Fruit fly (Drosophila melanogaster) whole organism, embryonic: Measurements from ENCODE around the gene PIG-Wb.

Experiments
- Ada2b ChIP-seq: fragments of 200-800 bp; sonication (Bioruptor generic); IDR thresholded peaks from 2 replicates; pipeline ENCODE4 v1.3.6; 2022; ENCODE audit warnings: missing biosample characterization, missing genetic modification characterization
- Bteb2 ChIP-seq: fragments of 200-800 bp; sonication (Bioruptor generic); optimal IDR thresholded peaks from 2 replicates; lab custom pipeline; 2016; ENCODE audit warnings: missing biosample characterization, missing genetic modification characterization
- CG11456 ChIP-seq: fragments of 200-800 bp; sonication (Bioruptor generic); IDR thresholded peaks from 3 replicates; pipeline ENCODE4 v1.3.6; 2022; ENCODE audit warnings: missing biosample characterization, missing genetic modification characterization
- CG12391 ChIP-seq: fragments of 200-800 bp; sonication (Bioruptor generic); optimal IDR thresholded peaks from 3 replicates; lab custom pipeline; 2018; ENCODE audit warnings: missing biosample characterization, mild to moderate bottlenecking, missing genetic modification characterization, moderate library complexity
- CG15269 ChIP-seq: fragments of 200-800 bp; sonication (Bioruptor generic); optimal IDR thresholded peaks from 2 replicates; lab custom pipeline; 2018; ENCODE audit warnings: missing biosample characterization, mild to moderate bottlenecking, missing genetic modification characterization, moderate library complexity
- CG17328 ChIP-seq: fragments of 200-800 bp; sonication (Bioruptor generic); IDR thresholded peaks from 2 replicates; pipeline ENCODE4 v1.3.6; 2022; ENCODE audit warnings: missing biosample characterization, missing genetic modification characterization
- CG17829 ChIP-seq: fragments of 200-800 bp; optimal IDR thresholded peaks from 2 replicates; lab custom pipeline; 2019; ENCODE audit warnings: missing biosample characterization, mild to moderate bottlenecking, missing genetic modification characterization, moderate library complexity
- CG1832 ChIP-seq: fragments of 200-800 bp; sonication (Bioruptor generic); optimal IDR thresholded peaks from 2 replicates; lab custom pipeline; 2017; ENCODE audit warnings: missing biosample characterization, mild to moderate bottlenecking, missing genetic modification characterization, inconsistent platforms
- CG2712 ChIP-seq: fragments of 200-800 bp; optimal IDR thresholded peaks from 3 replicates; lab custom pipeline; 2019; ENCODE audit warnings: missing biosample characterization, mild to moderate bottlenecking, missing genetic modification characterization, moderate library complexity
- CG3407 ChIP-seq: fragments of 200-800 bp; sonication (Bioruptor generic); optimal IDR thresholded peaks from 2 replicates; lab custom pipeline; 2018; ENCODE audit warnings: missing biosample characterization, mild to moderate bottlenecking, missing genetic modification characterization
- CG34376 ChIP-seq: fragments of 200-800 bp; sonication (Bioruptor generic); optimal IDR thresholded peaks from 2 replicates; lab custom pipeline; 2018; ENCODE audit warnings: missing biosample characterization, mild to moderate bottlenecking, missing genetic modification characterization
- CG4282 ChIP-seq: fragments of 200-800 bp; sonication (Bioruptor generic); optimal IDR thresholded peaks from 2 replicates; lab custom pipeline; 2016; ENCODE audit warnings: missing biosample characterization, missing genetic modification characterization
- CG4360 ChIP-seq: fragments of 200-800 bp; sonication (Bioruptor generic); IDR thresholded peaks from 2 replicates; pipeline ENCODE4 v1.3.6; 2022; ENCODE audit warnings: missing biosample characterization, missing genetic modification characterization
- CG4424 ChIP-seq: fragments of 200-800 bp; sonication (Bioruptor generic); optimal IDR thresholded peaks from 3 replicates; lab custom pipeline; 2016; ENCODE audit warnings: missing biosample characterization, missing genetic modification characterization
- CG4730 ChIP-seq: fragments of 200-800 bp; sonication (Bioruptor generic); IDR thresholded peaks from 2 replicates; pipeline ENCODE4 v1.3.6; 2022; ENCODE audit warnings: missing biosample characterization, missing genetic modification characterization
- CG5245 ChIP-seq: fragments of 200-800 bp; sonication (Bioruptor generic); optimal IDR thresholded peaks from 3 replicates; lab custom pipeline; 2016; ENCODE audit warnings: missing biosample characterization, missing genetic modification characterization
- CG6654 ChIP-seq: fragments of 200-800 bp; sonication (Bioruptor generic); optimal IDR thresholded peaks from 2 replicates; lab custom pipeline; 2017; ENCODE audit warnings: missing biosample characterization, mild to moderate bottlenecking, missing genetic modification characterization
- CG6813 ChIP-seq: fragments of 200-800 bp; sonication (Bioruptor generic); optimal IDR thresholded peaks from 2 replicates; lab custom pipeline; 2017; ENCODE audit warnings: missing biosample characterization, missing genetic modification characterization, mild to moderate bottlenecking, moderate library complexity, missing genetic modification reagents
- CG7357 ChIP-seq: fragments of 200-800 bp; sonication (Bioruptor generic); IDR thresholded peaks from 3 replicates; pipeline ENCODE4 v1.3.6; 2022; ENCODE audit warnings: missing biosample characterization, missing genetic modification characterization
- CG8089 ChIP-seq: fragments of 200-800 bp; sonication (Bioruptor generic); optimal IDR thresholded peaks from 3 replicates; lab custom pipeline; 2016; ENCODE audit warnings: missing biosample characterization, missing genetic modification characterization
- CG8478 ChIP-seq: fragments of >200 bp; optimal IDR thresholded peaks from 2 replicates; lab custom pipeline; 2018
- CG8765 ChIP-seq: fragments of 200-800 bp; sonication (Bioruptor generic); IDR thresholded peaks from 2 replicates; pipeline ENCODE4 v1.3.6; 2022; ENCODE audit warnings: missing biosample characterization, missing genetic modification characterization
- CTCF ChIP-seq: fragments of 200-800 bp; sonication (Bioruptor generic); optimal IDR thresholded peaks from 2 replicates; lab custom pipeline; 2017; ENCODE audit warnings: missing biosample characterization, mild to moderate bottlenecking, missing genetic modification characterization, moderate library complexity
- Dad ChIP-seq: fragments of 200-800 bp; sonication (Bioruptor generic); optimal IDR thresholded peaks from 3 replicates; lab custom pipeline; 2016; ENCODE audit warnings: missing biosample characterization, missing genetic modification characterization
- ERR ChIP-seq: fragments of 200-800 bp; sonication (Bioruptor generic); optimal IDR thresholded peaks from 2 replicates; lab custom pipeline; 2016; ENCODE audit warnings: missing biosample characterization, missing genetic modification characterization
- Eip74EF ChIP-seq, 2 experiments: fragments of 200-800 bp in 1 of 2; fragments of >200 bp in 1 of 2; sonication (Bioruptor generic) in 1 of 2; optimal IDR thresholded peaks; 2 replicates each; lab custom pipeline; 2017 to 2019; ENCODE audit warnings: missing biosample characterization in 2 of 2, missing genetic modification characterization in 2 of 2, mild to moderate bottlenecking in 1 of 2, moderate library complexity in 1 of 2
- HHEX ChIP-seq: fragments of 200-800 bp; sonication (Bioruptor generic); optimal IDR thresholded peaks from 3 replicates; lab custom pipeline; 2017; ENCODE audit warnings: missing biosample characterization, mild to moderate bottlenecking, missing genetic modification characterization, missing genetic modification reagents
- Jarid2 ChIP-seq: fragments of 200-800 bp; sonication (Bioruptor generic); optimal IDR thresholded peaks from 3 replicates; lab custom pipeline; 2017; ENCODE audit warnings: mild to moderate bottlenecking, missing biosample characterization, missing genetic modification reagents, missing genetic modification characterization
- Meics ChIP-seq: fragments of 200-800 bp; sonication (Bioruptor generic); optimal IDR thresholded peaks from 2 replicates; lab custom pipeline; 2017; ENCODE audit warnings: missing biosample characterization, mild to moderate bottlenecking, missing genetic modification characterization
- Oaz ChIP-seq: fragments of 200-800 bp; sonication (Bioruptor generic); IDR thresholded peaks from 2 replicates; pipeline ENCODE4 v1.3.6; 2022; ENCODE audit warnings: missing biosample characterization, missing genetic modification characterization
- Opbp ChIP-seq: fragments of 200-800 bp; sonication (Bioruptor generic); IDR thresholded peaks from 3 replicates; pipeline ENCODE4 v1.3.6; 2022; ENCODE audit warnings: missing biosample characterization, missing genetic modification characterization; ENCODE audit not compliant: partially characterized antibody
- Ptx1 ChIP-seq: fragments of 200-800 bp; sonication (Bioruptor generic); IDR thresholded peaks from 2 replicates; pipeline ENCODE4 v1.3.6; 2022; ENCODE audit warnings: missing biosample characterization, missing genetic modification characterization
- Six4 ChIP-seq: fragments of 200-800 bp; sonication (Bioruptor generic); optimal IDR thresholded peaks from 2 replicates; lab custom pipeline; 2016; ENCODE audit warnings: missing biosample characterization, missing genetic modification characterization
- TFAM ChIP-seq: fragments of 200-800 bp; sonication (Bioruptor generic); optimal IDR thresholded peaks from 2 replicates; lab custom pipeline; 2017; ENCODE audit warnings: missing biosample characterization, missing genetic modification characterization, inconsistent platforms
- Xrp1 ChIP-seq: fragments of 200-800 bp; sonication (Bioruptor generic); IDR thresholded peaks from 2 replicates; pipeline ENCODE4 v1.3.6; 2022; ENCODE audit warnings: missing biosample characterization, missing genetic modification characterization
- abd-A ChIP-seq: fragments of 200-800 bp; sonication (Bioruptor generic); optimal IDR thresholded peaks from 3 replicates; lab custom pipeline; 2019; ENCODE audit warnings: missing biosample characterization, mild to moderate bottlenecking, missing genetic modification characterization, moderate library complexity
- caup ChIP-seq: fragments of 200-800 bp; sonication (Bioruptor generic); optimal IDR thresholded peaks from 3 replicates; lab custom pipeline; 2017; ENCODE audit warnings: missing biosample characterization, mild to moderate bottlenecking, missing genetic modification characterization, moderate library complexity; ENCODE audit not compliant: severe bottlenecking
- croc ChIP-seq: fragments of 200-800 bp; sonication (Bioruptor generic); conservative IDR thresholded peaks from 3 replicates; pipeline ENCODE4 v1.3.6; 2022; ENCODE audit warnings: missing biosample characterization, missing genetic modification characterization
- disco-r ChIP-seq: fragments of 200-800 bp; sonication (Bioruptor generic); optimal IDR thresholded peaks from 2 replicates; lab custom pipeline; 2016; ENCODE audit warnings: missing biosample characterization, missing genetic modification characterization
- dmrt11E ChIP-seq: fragments of 200-800 bp; sonication (Bioruptor generic); optimal IDR thresholded peaks from 3 replicates; lab custom pipeline; 2018; ENCODE audit warnings: missing biosample characterization, mild to moderate bottlenecking, missing genetic modification characterization, moderate library complexity
- dysf ChIP-seq: fragments of 200-800 bp; sonication (Bioruptor generic); IDR thresholded peaks from 3 replicates; pipeline ENCODE4 v1.3.6; 2022; ENCODE audit warnings: missing biosample characterization, missing genetic modification characterization
- en ChIP-seq: fragments of 200-800 bp; sonication (Bioruptor generic); optimal IDR thresholded peaks from 2 replicates; lab custom pipeline; 2016; ENCODE audit warnings: missing biosample characterization, missing genetic modification characterization
- fd96Cb ChIP-seq: fragments of 200-800 bp; sonication (Bioruptor generic); optimal IDR thresholded peaks from 2 replicates; lab custom pipeline; 2018; ENCODE audit warnings: missing biosample characterization, mild to moderate bottlenecking, missing genetic modification characterization, moderate library complexity
- ken ChIP-seq: fragments of 200-800 bp; sonication (Bioruptor generic); IDR thresholded peaks from 3 replicates; pipeline ENCODE4 v1.3.6; 2022; ENCODE audit warnings: missing biosample characterization, missing genetic modification characterization
- mam ChIP-seq: fragments of 200-800 bp; sonication (Bioruptor generic); optimal IDR thresholded peaks from 3 replicates; lab custom pipeline; 2016; ENCODE audit warnings: missing biosample characterization, missing genetic modification characterization
- ro ChIP-seq: fragments of 200-800 bp; sonication (Bioruptor generic); IDR thresholded peaks from 2 replicates; pipeline ENCODE4 v1.3.6; 2022; ENCODE audit warnings: missing biosample characterization, missing genetic modification characterization
- sc ChIP-seq, 3 experiments: fragments of >200 bp in 2 of 3; fragments of 200-800 bp in 1 of 3; sonication (Bioruptor generic) in 1 of 3; optimal IDR thresholded peaks; 2 replicates in 2 of 3; 3 replicates in 1 of 3; lab custom pipeline; 2017; ENCODE audit warnings: mild to moderate bottlenecking in 1 of 3, missing biosample characterization in 1 of 3, missing genetic modification characterization in 1 of 3, missing genetic modification reagents in 1 of 3
- schlank ChIP-seq: fragments of 200-800 bp; sonication (Bioruptor generic); optimal IDR thresholded peaks from 2 replicates; lab custom pipeline; 2018; ENCODE audit warnings: missing biosample characterization, mild to moderate bottlenecking, missing genetic modification characterization
- ssp ChIP-seq: fragments of 200-800 bp; sonication (Bioruptor generic); IDR thresholded peaks from 2 replicates; pipeline ENCODE4 v1.3.6; 2022; ENCODE audit warnings: missing biosample characterization, missing genetic modification characterization
- stc ChIP-seq: fragments of 200-800 bp; sonication (Bioruptor generic); IDR thresholded peaks from 2 replicates; pipeline ENCODE4 v1.3.6; 2022; ENCODE audit warnings: missing biosample characterization, missing genetic modification characterization
- tgo ChIP-seq: fragments of 200-800 bp; sonication (Bioruptor generic); IDR thresholded peaks from 3 replicates; pipeline ENCODE4 v1.3.6; 2022; ENCODE audit warnings: missing biosample characterization, missing genetic modification characterization
- tup ChIP-seq: fragments of 200-800 bp; sonication (Bioruptor generic); optimal IDR thresholded peaks from 2 replicates; lab custom pipeline; 2016; ENCODE audit warnings: missing biosample characterization, mild to moderate bottlenecking, missing genetic modification characterization, moderate library complexity

Gene PIG-Wb

dm6 chr3L:1730873-1731272 is 7.0 kb downstream of the PIG-Wb start, which contains the start of gene drpr (continued):
- TF ChIP-seq tup (GFP tag; lab: Kevin White, UChicago) (no peak), CG3407 (GFP tag; lab: Kevin White, UChicago) (no peak), mam (no peak), sc (optimal IDR thresholded peaks at IDR 0.05; lab: Kevin White, UChicago) (no peak), sc (GFP tag; optimal IDR thresholded peaks at IDR 0.05; lab: Kevin White, UChicago) (no peak), CG7357 (no peak), CG4282 (no peak), CG17829 (tag; lab: Kevin White, UChicago) (peak; percentile 58), CG12391 (tag; lab: Kevin White, UChicago) (peak; percentile 26), CG4730 (GFP tag; lab: Robert Waterston, UW) (no peak), Ptx1 (GFP tag; lab: Robert Waterston, UW) (no peak), ro (GFP tag; lab: Robert Waterston, UW) (no peak), disco-r (no peak), CG1832 (GFP tag; lab: Kevin White, UChicago) (no peak), CG15269 (tag; lab: Kevin White, UChicago) (no peak), en (no peak), fd96Cb (tag; lab: Kevin White, UChicago) (no peak), Six4 (no peak), CG8478 (lab: Kevin White, UChicago) (no peak), Oaz (no peak), CG6654 (no peak), CG2712 (tag; lab: Kevin White, UChicago) (peak; percentile 46), CG4424 (GFP tag; lab: Kevin White, UChicago) (no peak), Eip74EF (GFP tag; optimal IDR thresholded peaks at IDR 0.05; lab: Kevin White, UChicago) (peak in 1 of 2 experiments; percentile 22), Bteb2 (no peak), Opbp (GFP tag; lab: Robert Waterston, UW) (no peak), ERR (no peak), Dad (GFP tag; lab: Kevin White, UChicago) (no peak), Jarid2 (GFP tag; lab: Kevin White, UChicago) (peak; percentile 85), HHEX (GFP tag; lab: Kevin White, UChicago) (peak; percentile 41), Meics (no peak), CG4360 (GFP tag; lab: Robert Waterston, UW) (no peak), dmrt11E (no peak), CG34376 (GFP tag; lab: Kevin White, UChicago) (peak; percentile 13), tgo (GFP tag; lab: Robert Waterston, UW) (no peak), CG8765 (no peak), croc (GFP tag; lab: Robert Waterston, UW) (no peak), caup (GFP tag; lab: Kevin White, UChicago) (peak; percentile 21), CG8089 (GFP tag; lab: Kevin White, UChicago) (no peak), CTCF (no peak), Xrp1 (GFP tag; lab: Robert Waterston, UW) (no peak), ken (GFP tag; lab: Robert Waterston, UW) (0 out of 3 replicates have a peak, but pooled peaks have one; percentile 3), dysf (GFP tag; lab: Robert Waterston, UW) (no peak), Ada2b (no peak), CG11456 (GFP tag; lab: Robert Waterston, UW) (no peak), ssp (GFP tag; lab: Robert Waterston, UW) (no peak), stc (GFP tag; lab: Robert Waterston, UW) (no peak; the same call in 1 of the 2 replicates), CG5245 (GFP tag; lab: Kevin White, UChicago) (no peak), CG17328 (GFP tag; lab: Robert Waterston, UW) (no peak), TFAM (no peak), abd-A (tag; lab: Kevin White, UChicago) (peak; percentile 42), CG6813 (GFP tag; lab: Kevin White, UChicago) (no peak), schlank (tag; lab: Kevin White, UChicago) (no peak)
